Fruit fly (Drosophila melanogaster): ENCODE data around the gene Atg16.

Atg16 gene

DNA sequence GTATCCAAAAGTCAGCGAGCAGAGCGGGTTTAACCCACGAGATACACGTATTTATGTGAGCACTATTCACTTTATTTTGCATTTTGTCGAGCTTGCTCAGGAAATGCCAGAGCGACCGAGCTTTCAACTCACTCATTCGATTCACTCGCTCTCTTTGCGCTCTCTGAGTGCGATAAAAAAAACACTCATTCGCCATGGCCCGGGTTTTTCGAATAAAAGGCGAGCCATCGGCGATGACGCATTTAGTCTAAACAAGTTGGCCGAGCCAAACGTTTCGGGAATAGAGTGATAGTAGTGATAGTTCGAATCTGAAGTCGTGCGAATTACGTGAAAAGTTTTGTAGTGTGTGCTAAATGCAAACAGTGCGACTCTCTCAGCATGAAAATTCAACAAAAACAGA is 52.5 kb downstream of the Atg16 start (continued):
- TF ChIP-seq inv (GFP tag; IDR thresholded peaks at IDR 0.05; ENCODE audit: partially characterized antibody): peak; percentile 28; the same call in 1 of the 2 replicates
- no peak for TF ChIP-seq fd102C (GFP tag; optimal IDR thresholded peaks at IDR 0.05)
- peak; percentile 30 for TF ChIP-seq sd (tag; optimal IDR thresholded peaks at IDR 0.05)
- peak; percentile 36 for TF ChIP-seq Side (GFP tag; optimal IDR thresholded peaks at IDR 0.05)
- peak; percentile 48; the same call in 1 of the 3 replicates for TF ChIP-seq CG34422 (GFP tag; IDR thresholded peaks at IDR 0.05)
- peak; percentile 67 for TF ChIP-seq bbx (GFP tag; IDR thresholded peaks at IDR 0.05; ENCODE audit: partially characterized antibody)
- no peak for TF ChIP-seq twi (tag; optimal IDR thresholded peaks at IDR 0.05)
- 0 out of 2 replicates have a peak, but pooled peaks have one; percentile 14 for TF ChIP-seq Nf-YA (GFP tag; IDR thresholded peaks at IDR 0.05)
- peak; percentile 16 for TF ChIP-seq run (tag; optimal IDR thresholded peaks at IDR 0.05)
- TF ChIP-seq CG11247 (GFP tag; IDR thresholded peaks at IDR 0.05): 0 out of 2 replicates have a peak, but pooled peaks have one; percentile 7
- peak; percentile 40; the same call in 1 of the 4 replicates for TF ChIP-seq Dll (GFP tag; IDR thresholded peaks at IDR 0.05; ENCODE audit: partially characterized antibody)
- TF ChIP-seq CG12071 (GFP tag; optimal IDR thresholded peaks at IDR 0.05): peak; percentile 36
- 0 out of 2 replicates have a peak, but pooled peaks have one; percentile 7 for TF ChIP-seq CG6689 (GFP tag; IDR thresholded peaks at IDR 0.05)
- TF ChIP-seq kay (GFP tag; optimal IDR thresholded peaks at IDR 0.05): peak; percentile 99
- no peak for TF ChIP-seq pho (GFP tag; optimal IDR thresholded peaks at IDR 0.05)
- peak in 1 of 2 experiments; percentile 26 for TF ChIP-seq dpn (GFP tag; optimal IDR thresholded peaks at IDR 0.05)
- no peak for TF ChIP-seq CG17328 (GFP tag; IDR thresholded peaks at IDR 0.05)
- TF ChIP-seq CG10543 (GFP tag; optimal IDR thresholded peaks at IDR 0.05): peak; percentile 22
- peak; percentile 45 for TF ChIP-seq Hmr (GFP tag; optimal IDR thresholded peaks at IDR 0.05)
- TF ChIP-seq sob (GFP tag; IDR thresholded peaks at IDR 0.05): peak; percentile 46; the same call in 1 of the 2 replicates
- peak; percentile 71; the same call in 1 of the 2 replicates for TF ChIP-seq chm (GFP tag; IDR thresholded peaks at IDR 0.05)
- TF ChIP-seq sr (GFP tag; IDR thresholded peaks at IDR 0.05): peak; percentile 44; the same call in 1 of the 3 replicates
- TF ChIP-seq tna (GFP tag; IDR thresholded peaks at IDR 0.05; ENCODE audit: partially characterized antibody): peak; percentile 56; the same call in 1 of the 2 replicates
- TF ChIP-seq stwl (tag; optimal IDR thresholded peaks at IDR 0.05): no peak
- TF ChIP-seq ato (GFP tag; IDR thresholded peaks at IDR 0.05; ENCODE audit: partially characterized antibody): peak; percentile 56; the same call in 1 of the 2 replicates
- 0 out of 3 replicates have a peak, but pooled peaks have one; percentile 18 for TF ChIP-seq knrl (GFP tag; IDR thresholded peaks at IDR 0.05; ENCODE audit: partially characterized antibody)
- TF ChIP-seq CG17359 (tag; optimal IDR thresholded peaks at IDR 0.05): peak; percentile 8
- peak; percentile 64; the same call in 1 of the 2 replicates for TF ChIP-seq amos (GFP tag; IDR thresholded peaks at IDR 0.05; ENCODE audit: partially characterized antibody)
- peak; percentile 69 for TF ChIP-seq sna (GFP tag; IDR thresholded peaks at IDR 0.05; ENCODE audit: partially characterized antibody)
- TF ChIP-seq CG42726 (GFP tag; IDR thresholded peaks at IDR 0.05; ENCODE audit: partially characterized antibody): peak; percentile 81; the same call in 1 of the 2 replicates
- peak; percentile 60 for TF ChIP-seq Fer1 (GFP tag; optimal IDR thresholded peaks at IDR 0.05)
- peak; percentile 65 for TF ChIP-seq CG12769 (tag; optimal IDR thresholded peaks at IDR 0.05)
- TF ChIP-seq sqz (GFP tag; optimal IDR thresholded peaks at IDR 0.05): peak; percentile 66
- peak; percentile 34; the same call in 1 of the 2 replicates for TF ChIP-seq ranshi (GFP tag; IDR thresholded peaks at IDR 0.05)
- peak; percentile 50; the same call in 1 of the 2 replicates for TF ChIP-seq Adf1 (GFP tag; IDR thresholded peaks at IDR 0.05)
- peak; percentile 82 for TF ChIP-seq CG34376 (GFP tag; optimal IDR thresholded peaks at IDR 0.05)
- peak; percentile 59 for TF ChIP-seq ash1 (GFP tag; optimal IDR thresholded peaks at IDR 0.05)
- TF ChIP-seq CG10565 (GFP tag; optimal IDR thresholded peaks at IDR 0.05): no peak
- TF ChIP-seq pfk (GFP tag; optimal IDR thresholded peaks at IDR 0.05): peak; percentile 7
- peak; percentile 28; the same call in 2 of the 3 replicates for TF ChIP-seq HLH4C (GFP tag; IDR thresholded peaks at IDR 0.05; ENCODE audit: partially characterized antibody)
- no peak for TF ChIP-seq CG10209 (GFP tag; optimal IDR thresholded peaks at IDR 0.05)
- peak; percentile 20 for TF ChIP-seq CG6854 (GFP tag; optimal IDR thresholded peaks at IDR 0.05)
- peak; percentile 51; the same call in 1 of the 3 replicates for TF ChIP-seq zen2 (GFP tag; IDR thresholded peaks at IDR 0.05; ENCODE audit: partially characterized antibody)
- TF ChIP-seq her (GFP tag; optimal IDR thresholded peaks at IDR 0.05): peak; percentile 24
- TF ChIP-seq CG5180 (GFP tag; optimal IDR thresholded peaks at IDR 0.05): peak; percentile 1
- TF ChIP-seq CG16779 (GFP tag; IDR thresholded peaks at IDR 0.05): 0 out of 2 replicates have a peak, but pooled peaks have one; percentile 44
- peak; percentile 56; the same call in 2 of the 3 replicates for TF ChIP-seq ci (GFP tag; IDR thresholded peaks at IDR 0.05)

Data from whole organism, embryonic.